Worm (Caenorhabditis elegans): Measurements from ENCODE around the gene R166.3.

DNA sequence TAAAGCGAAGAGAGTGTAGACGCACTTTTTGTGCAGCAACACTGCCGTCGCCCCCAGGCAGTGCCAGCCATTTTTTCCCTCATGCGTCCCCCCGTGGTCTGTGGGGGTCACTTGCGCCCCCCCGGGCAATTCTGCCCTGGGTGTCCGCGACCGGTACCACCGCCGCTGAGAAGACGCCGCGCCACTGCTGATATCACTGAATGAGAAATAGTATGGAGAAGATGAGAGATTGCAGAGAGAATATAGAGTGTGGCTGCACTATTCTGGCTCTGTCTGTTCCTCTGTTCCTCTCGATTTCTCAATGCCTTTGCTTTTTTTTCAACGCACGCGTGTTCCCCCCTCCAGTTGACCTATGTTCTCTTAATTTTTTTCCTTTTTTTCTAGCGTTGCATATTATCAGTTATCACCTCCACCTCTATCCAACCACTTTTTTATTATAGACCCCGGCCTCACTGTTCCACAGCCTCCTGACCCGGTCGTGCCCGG lies 11.4 kb downstream of the R166.3 start, which contains the start of gene mab-10:
- no peak for TF ChIP-seq pha-4 (tag; optimal IDR thresholded peaks at IDR 0.05)
- TF ChIP-seq mab-5 (tag; optimal IDR thresholded peaks at IDR 0.05) = no peak
- no peak for TF ChIP-seq mls-2 (tag; optimal IDR thresholded peaks at IDR 0.05)
- TF ChIP-seq ztf-11 (tag; optimal IDR thresholded peaks at IDR 0.05) = no peak
- no peak for TF ChIP-seq elt-3 (tag; optimal IDR thresholded peaks at IDR 0.05)
- no peak for TF ChIP-seq lsy-2 (tag; optimal IDR thresholded peaks at IDR 0.05)
- TF ChIP-seq ces-1 (GFP tag; optimal IDR thresholded peaks at IDR 0.05) = no peak
- TF ChIP-seq nhr-76 (tag; optimal IDR thresholded peaks at IDR 0.05) = no peak
- no peak for TF ChIP-seq nhr-237 (tag; optimal IDR thresholded peaks at IDR 0.05)
- no peak for TF ChIP-seq snpc-4 (tag; optimal IDR thresholded peaks at IDR 0.05)
- TF ChIP-seq unc-62 (GFP tag; optimal IDR thresholded peaks at IDR 0.05) = no peak
